Fruit fly (Drosophila melanogaster) S2 (cell line): ENCODE data around the gene CG10561.

Experiments used
- CG8478 ChIP-seq: fragments of >200 bp; optimal IDR thresholded peaks from 2 replicates; lab custom pipeline; 2018
- CTCF ChIP-seq, 2 experiments: fragments of >200 bp; optimal IDR thresholded peaks; 2 replicates each; lab custom pipeline; 2018

DNA sequence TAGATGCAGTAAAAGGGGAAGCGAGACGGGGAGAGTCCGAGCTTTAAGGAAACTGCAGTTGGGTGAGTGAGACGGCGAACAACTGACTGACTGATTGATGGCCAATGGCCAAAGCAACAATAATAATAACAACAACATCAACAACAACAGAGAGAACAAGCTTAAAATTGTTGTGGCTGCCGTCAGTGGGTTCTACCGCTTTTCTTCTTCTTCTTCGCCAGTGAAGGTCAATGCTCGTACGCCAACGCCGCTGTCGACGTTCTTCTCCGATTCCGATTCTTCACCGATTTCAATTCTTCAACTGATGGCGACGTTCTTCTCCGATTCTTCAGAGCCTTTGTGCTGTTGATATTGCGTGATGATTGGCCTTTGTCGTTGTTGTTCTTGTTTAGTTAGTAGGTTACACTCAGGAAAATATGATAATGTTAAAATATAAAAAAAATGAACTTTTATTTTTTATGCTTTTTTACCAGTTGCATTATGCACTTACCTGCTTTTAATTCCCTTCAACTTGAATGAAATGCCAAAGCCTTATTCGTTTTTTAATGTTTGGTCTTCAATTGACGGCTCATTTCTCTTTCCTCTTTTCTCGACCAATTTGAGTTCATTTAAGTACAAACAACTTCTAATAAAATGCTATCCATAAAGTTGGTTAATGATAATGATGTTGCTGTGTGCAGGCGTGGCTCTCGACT, 28.1 kb downstream of the CG10561 start:
- no peak for TF ChIP-seq CG8478 (lab: Kevin White, UChicago)
- TF ChIP-seq CTCF (optimal IDR thresholded peaks at IDR 0.05; lab: Kevin White, UChicago), result no peak
